Fruit fly (Drosophila melanogaster): ENCODE results near the gene CG9018.

- TF ChIP-seq Hnf4 (GFP tag; optimal IDR thresholded peaks at IDR 0.05) (no peak), Dif (GFP tag; optimal IDR thresholded peaks at IDR 0.05; ENCODE audit: partially characterized antibody) (no peak)
Observed at dm6 chr3L:2253962-2254662, 17.2 kb upstream of the CG9018 start.

Measured in whole organism, wandering third instar larva.